Worm (Caenorhabditis elegans) whole organism, mixed stage, embryonic: Measurements from ENCODE around the gene sre-35.

Source experiments
- M03D4.4 ChIP-seq: sonication (generic microtip); optimal IDR thresholded peaks from 2 replicates; lab custom pipeline; 2017; ENCODE audit warnings: mild to moderate bottlenecking, missing genetic modification characterization, missing compliant biosample characterization
- bed-3 ChIP-seq: fragments of 200-800 bp; sonication (Bioruptor generic); optimal IDR thresholded peaks from 3 replicates; lab custom pipeline; 2018; ENCODE audit warnings: mild to moderate bottlenecking, missing genetic modification characterization, moderate library complexity, missing compliant biosample characterization
- blmp-1 ChIP-seq: fragments of 150-350 bp; optimal IDR thresholded peaks from 2 replicates; lab custom pipeline; 2014; ENCODE audit warnings: missing biosample characterization, missing genetic modification characterization
- ceh-39 ChIP-seq: fragments of 150-350 bp; optimal IDR thresholded peaks from 2 replicates; lab custom pipeline; 2014; ENCODE audit warnings: missing biosample characterization, missing genetic modification characterization
- ceh-83 ChIP-seq: fragments of 200-800 bp; sonication (Bioruptor generic); optimal IDR thresholded peaks from 2 replicates; lab custom pipeline; 2018; ENCODE audit warnings: mild to moderate bottlenecking, missing genetic modification characterization, missing compliant biosample characterization
- ces-1 ChIP-seq: fragments of 150-350 bp; optimal IDR thresholded peaks from 2 replicates; lab custom pipeline; 2014; ENCODE audit warnings: missing biosample characterization, missing genetic modification reagents, missing genetic modification characterization
- cnd-1 ChIP-seq: fragments of 200-800 bp; sonication (Bioruptor generic); optimal IDR thresholded peaks from 2 replicates; lab custom pipeline; 2018; ENCODE audit warnings: mild to moderate bottlenecking, missing genetic modification characterization, missing compliant biosample characterization
- drap-1 ChIP-seq: fragments of 200-800 bp; sonication (Bioruptor generic); optimal IDR thresholded peaks from 3 replicates; lab custom pipeline; 2018; ENCODE audit warnings: mild to moderate bottlenecking, missing genetic modification characterization, missing compliant biosample characterization
- elt-1 ChIP-seq: sonication (generic microtip); optimal IDR thresholded peaks from 2 replicates; lab custom pipeline; 2017; ENCODE audit warnings: missing genetic modification characterization, mild to moderate bottlenecking, missing compliant biosample characterization, antibody characterized with exemption, moderate library complexity, borderline replicate concordance; ENCODE audit not compliant: insufficient read depth
- elt-3 ChIP-seq: fragments of 150-350 bp; optimal IDR thresholded peaks from 2 replicates; lab custom pipeline; 2014; ENCODE audit warnings: missing biosample characterization, missing genetic modification characterization
- flh-1 ChIP-seq: fragments of 200-800 bp; sonication (Bioruptor generic); optimal IDR thresholded peaks from 2 replicates; lab custom pipeline; 2018; ENCODE audit warnings: mild to moderate bottlenecking, missing genetic modification characterization, moderate library complexity, missing compliant biosample characterization
- hlh-1 ChIP-seq: fragments of 150-350 bp; optimal IDR thresholded peaks from 2 replicates; lab custom pipeline; 2014; ENCODE audit warnings: missing biosample characterization, missing genetic modification reagents, missing genetic modification characterization
- lin-13 ChIP-seq: fragments of 150-350 bp; optimal IDR thresholded peaks from 2 replicates; lab custom pipeline; 2014; ENCODE audit warnings: missing biosample characterization, missing genetic modification characterization
- lin-32 ChIP-seq: fragments of 200-800 bp; sonication (Bioruptor generic); optimal IDR thresholded peaks from 2 replicates; lab custom pipeline; 2018; ENCODE audit warnings: mild to moderate bottlenecking, missing genetic modification characterization, missing compliant biosample characterization
- lsy-2 ChIP-seq: fragments of 150-350 bp; optimal IDR thresholded peaks from 2 replicates; lab custom pipeline; 2014; ENCODE audit warnings: missing biosample characterization, missing genetic modification characterization
- mab-5 ChIP-seq: fragments of 150-350 bp; optimal IDR thresholded peaks from 2 replicates; lab custom pipeline; 2014; ENCODE audit warnings: missing biosample characterization, missing genetic modification characterization
- mep-1 ChIP-seq: fragments of 150-350 bp; optimal IDR thresholded peaks from 2 replicates; lab custom pipeline; 2017; ENCODE audit warnings: missing biosample characterization, missing genetic modification reagents, missing genetic modification characterization, inconsistent platforms
- mls-2 ChIP-seq: sonication (generic microtip); optimal IDR thresholded peaks from 2 replicates; lab custom pipeline; 2016; ENCODE audit warnings: mild to moderate bottlenecking, missing genetic modification characterization, moderate library complexity, missing compliant biosample characterization
- nhr-2 ChIP-seq: fragments of 150-350 bp; optimal IDR thresholded peaks from 2 replicates; lab custom pipeline; 2014; ENCODE audit warnings: missing biosample characterization, missing genetic modification characterization
- nhr-237 ChIP-seq: fragments of 150-350 bp; optimal IDR thresholded peaks from 2 replicates; lab custom pipeline; 2014; ENCODE audit warnings: missing biosample characterization, missing genetic modification characterization
- nhr-28 ChIP-seq: fragments of 150-350 bp; optimal IDR thresholded peaks from 2 replicates; lab custom pipeline; 2014; ENCODE audit warnings: missing biosample characterization, missing genetic modification characterization
- nhr-76 ChIP-seq: sonication (generic microtip); optimal IDR thresholded peaks from 2 replicates; lab custom pipeline; 2017; ENCODE audit warnings: missing biosample characterization, missing genetic modification characterization
- pha-4 ChIP-seq: fragments of 150-350 bp; optimal IDR thresholded peaks from 2 replicates; lab custom pipeline; 2018; ENCODE audit warnings: missing biosample characterization, missing genetic modification reagents, missing genetic modification characterization
- sem-2 ChIP-seq: fragments of 200-800 bp; sonication (Bioruptor generic); optimal IDR thresholded peaks from 2 replicates; lab custom pipeline; 2018; ENCODE audit warnings: mild to moderate bottlenecking, missing genetic modification characterization, missing compliant biosample characterization
- snpc-4 ChIP-seq: fragments of 150-350 bp; optimal IDR thresholded peaks from 2 replicates; lab custom pipeline; 2014; ENCODE audit warnings: missing biosample characterization, missing genetic modification characterization
- sptf-1 ChIP-seq: sonication (generic microtip); optimal IDR thresholded peaks from 2 replicates; lab custom pipeline; 2017; ENCODE audit warnings: mild to moderate bottlenecking, missing genetic modification characterization, moderate library complexity, missing compliant biosample characterization
- tbx-8 ChIP-seq: fragments of 200-800 bp; sonication (Bioruptor generic); optimal IDR thresholded peaks from 2 replicates; lab custom pipeline; 2018; ENCODE audit warnings: mild to moderate bottlenecking, missing genetic modification characterization, moderate library complexity, missing compliant biosample characterization
- unc-120 ChIP-seq: sonication (generic microtip); optimal IDR thresholded peaks from 2 replicates; lab custom pipeline; 2017; ENCODE audit warnings: missing genetic modification characterization, missing compliant biosample characterization; ENCODE audit not compliant: poor library complexity, severe bottlenecking
- unc-39 ChIP-seq: fragments of 150-350 bp; optimal IDR thresholded peaks from 2 replicates; lab custom pipeline; 2014; ENCODE audit warnings: missing biosample characterization, missing genetic modification characterization
- unc-62 ChIP-seq: fragments of 150-350 bp; optimal IDR thresholded peaks from 2 replicates; lab custom pipeline; 2014; ENCODE audit warnings: missing biosample characterization, missing genetic modification reagents, missing genetic modification characterization
- zip-8 ChIP-seq: fragments of 150-350 bp; optimal IDR thresholded peaks from 2 replicates; lab custom pipeline; 2014; ENCODE audit warnings: missing biosample characterization, missing genetic modification characterization

sre-35 gene

DNA sequence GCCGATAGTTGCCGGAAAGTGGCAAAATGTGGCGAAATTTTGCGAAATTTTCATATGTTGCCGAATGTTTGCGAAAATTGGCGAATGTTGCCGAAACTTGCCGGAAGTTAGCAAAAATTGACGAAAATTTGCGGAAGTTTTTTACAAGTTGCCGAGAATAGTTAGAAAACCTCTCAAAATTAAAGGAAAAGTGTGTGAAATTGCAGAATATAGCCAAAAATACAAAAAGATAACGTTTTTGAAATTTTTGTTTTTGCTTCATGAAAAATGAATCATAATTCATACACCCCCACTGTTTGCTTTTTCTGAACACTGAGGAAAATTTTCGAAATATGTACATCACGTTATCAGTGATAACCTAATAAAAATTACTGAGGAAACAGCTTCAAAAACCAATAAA lies 29.0 kb upstream of the sre-35 start:
- TF ChIP-seq sem-2 (GFP tag; lab: Kevin White, UChicago), result no peak
- TF ChIP-seq sptf-1 (tag; lab: Kevin White, UChicago), result no peak
- no peak for TF ChIP-seq cnd-1 (tag; lab: Kevin White, UChicago)

DNA sequence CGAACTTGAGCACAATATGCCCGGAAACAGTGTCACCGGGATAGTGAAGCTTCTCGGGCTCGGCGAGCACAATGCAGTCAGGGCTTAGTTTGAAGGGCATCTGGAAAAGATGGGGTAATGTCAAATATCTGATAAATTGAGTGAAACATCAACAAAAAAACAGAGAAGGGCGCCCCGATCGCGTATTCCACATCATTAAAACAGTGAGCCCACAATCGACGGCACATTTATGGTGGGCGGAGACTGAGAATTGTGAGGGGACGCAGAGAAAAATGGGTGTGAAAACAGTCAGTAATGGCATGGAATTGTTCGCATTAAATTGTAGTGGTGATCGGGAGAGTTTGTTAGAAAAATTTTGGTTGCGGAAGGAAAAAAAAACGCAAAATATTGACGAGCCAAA lies 28.2 kb upstream of the sre-35 start, which contains the start of gene arrd-9:
TSS of gene arrd-9 (minus strand) at position 101 of the 400 bp plus-strand sequence.
- TF ChIP-seq blmp-1, result no peak
- TF ChIP-seq unc-62, result no peak
- no peak for TF ChIP-seq tbx-8 (GFP tag; lab: Kevin White, UChicago)
- TF ChIP-seq ceh-39 (tag; lab: Kevin White, UChicago), result no peak
- no peak for TF ChIP-seq snpc-4 (tag; lab: Kevin White, UChicago)
- no peak for TF ChIP-seq cnd-1 (tag; lab: Kevin White, UChicago)
- no peak for TF ChIP-seq flh-1
- no peak for TF ChIP-seq M03D4.4
- no peak for TF ChIP-seq lin-32 (GFP tag; lab: Kevin White, UChicago)
- no peak for TF ChIP-seq nhr-28 (tag; lab: Kevin White, UChicago)
- no peak for TF ChIP-seq ceh-83 (GFP tag; lab: Kevin White, UChicago)
- TF ChIP-seq mab-5, result no peak
- no peak for TF ChIP-seq mep-1 (tag; lab: Kevin White, UChicago)
- TF ChIP-seq elt-3 (tag; lab: Kevin White, UChicago), result no peak

DNA sequence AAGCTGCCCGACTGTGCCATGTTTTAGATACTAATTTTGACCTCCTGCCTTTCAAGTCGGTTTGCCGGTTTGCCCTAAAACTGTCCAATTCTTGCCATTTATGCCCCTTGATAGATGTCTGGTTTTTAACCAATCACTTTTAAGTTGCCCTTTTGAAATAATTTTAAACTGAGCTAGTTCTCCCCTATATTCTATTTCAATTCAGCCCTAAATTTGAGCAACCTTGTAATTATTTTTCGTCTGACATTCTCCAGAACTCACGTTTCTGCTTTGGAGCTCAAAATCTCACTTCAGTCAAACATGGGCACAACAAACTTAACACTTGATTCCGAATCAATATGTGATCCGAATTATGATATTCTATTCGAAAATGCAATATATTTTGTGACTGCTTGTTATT lies 20.8 kb upstream of the sre-35 start, which contains the start of gene srg-17:
TSS of gene srg-17 (plus strand) at position 301 of the 400 bp plus-strand sequence.
- no peak for TF ChIP-seq lin-13 (tag; lab: Kevin White, UChicago)
- TF ChIP-seq unc-120 (tag; lab: Kevin White, UChicago), result no peak
- TF ChIP-seq nhr-2 (tag; lab: Kevin White, UChicago), result no peak
- no peak for TF ChIP-seq elt-1 (tag; lab: Kevin White, UChicago)
- no peak for TF ChIP-seq ceh-39 (tag; lab: Kevin White, UChicago)
- no peak for TF ChIP-seq mep-1 (tag; lab: Kevin White, UChicago)
- no peak for TF ChIP-seq lsy-2 (tag; lab: Kevin White, UChicago)
- TF ChIP-seq lin-32 (GFP tag; lab: Kevin White, UChicago), result no peak
- no peak for TF ChIP-seq hlh-1 (tag; lab: Kevin White, UChicago)
- no peak for TF ChIP-seq pha-4 (tag; lab: Kevin White, UChicago)
- TF ChIP-seq nhr-237 (tag; lab: Kevin White, UChicago), result no peak
- TF ChIP-seq zip-8 (tag; lab: Kevin White, UChicago), result no peak
- TF ChIP-seq unc-39 (tag; lab: Kevin White, UChicago), result no peak
- no peak for TF ChIP-seq sptf-1 (tag; lab: Kevin White, UChicago)

DNA sequence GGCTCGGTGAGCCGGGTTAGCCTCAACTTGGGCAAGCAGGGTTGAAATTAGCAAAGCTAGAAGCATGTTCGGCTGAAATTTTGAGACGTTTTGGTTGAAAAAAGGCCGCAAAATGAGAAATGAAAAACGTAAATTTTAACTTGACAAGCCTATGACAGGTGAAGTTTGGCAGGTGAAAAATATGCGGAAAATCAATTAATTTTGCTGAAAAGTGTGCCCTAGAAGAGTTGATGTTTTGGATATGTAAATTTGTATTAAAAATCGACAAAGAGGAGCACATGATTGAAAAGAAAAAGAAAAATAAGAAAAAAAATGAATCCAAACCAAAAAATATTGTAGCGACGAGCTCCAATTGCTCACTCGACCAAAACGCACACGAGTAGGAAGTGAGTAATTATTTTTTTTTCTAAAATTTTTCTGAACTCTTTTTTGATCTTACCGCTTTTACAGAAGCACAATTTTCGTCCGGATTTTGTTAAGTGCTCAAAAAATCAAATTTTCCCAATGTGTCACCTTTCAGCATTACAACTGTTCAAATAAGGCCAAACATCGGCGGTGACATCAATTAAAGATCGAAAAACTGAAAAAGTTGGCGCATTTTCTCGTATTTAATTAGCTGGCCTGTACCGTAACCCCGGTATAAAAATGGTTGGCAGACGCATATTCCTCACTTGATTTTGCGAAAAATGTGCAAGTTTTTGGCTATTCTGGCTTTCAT lies 18.6 kb upstream of the sre-35 start, which contains the start of the genes F15A4.5 and phat-8:
TSS of gene F15A4.5 (minus strand) at position 101 of the 718 bp plus-strand sequence.
TSS of gene phat-8 (plus strand) at position 668 of the 718 bp plus-strand sequence.
- no peak for TF ChIP-seq pha-4 (tag; lab: Kevin White, UChicago)
- TF ChIP-seq zip-8 (tag; lab: Kevin White, UChicago), result no peak
- no peak for TF ChIP-seq elt-3 (tag; lab: Kevin White, UChicago)
- TF ChIP-seq bed-3 (GFP tag; lab: Kevin White, UChicago), result no peak
- TF ChIP-seq unc-62, result no peak
- TF ChIP-seq sem-2 (GFP tag; lab: Kevin White, UChicago), result no peak
- no peak for TF ChIP-seq nhr-76 (tag; lab: Kevin White, UChicago)
- no peak for TF ChIP-seq unc-120 (tag; lab: Kevin White, UChicago)
- TF ChIP-seq ceh-39 (tag; lab: Kevin White, UChicago), result no peak
- no peak for TF ChIP-seq ceh-83 (GFP tag; lab: Kevin White, UChicago)
- TF ChIP-seq, all 35 proteins: peak for 0

DNA sequence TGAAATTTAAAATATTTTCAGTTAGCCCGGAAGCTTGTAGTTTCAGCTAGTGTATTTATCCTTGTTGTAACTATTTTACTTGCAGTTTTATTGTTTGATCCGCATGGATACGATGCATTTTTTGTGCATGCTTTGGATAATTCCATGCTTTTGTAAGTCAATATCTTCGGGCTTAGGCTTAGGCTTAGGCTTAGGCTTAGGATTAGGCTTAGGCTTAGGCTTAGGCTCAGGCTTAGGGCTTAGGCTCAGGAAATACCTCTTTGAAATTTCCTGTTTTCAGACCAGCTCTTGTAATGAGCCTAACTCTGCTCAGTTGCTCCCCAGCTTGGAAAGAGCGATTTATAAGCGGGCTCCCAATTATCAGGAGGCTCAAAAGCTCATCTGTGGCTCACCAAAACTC lies 14.4 kb upstream of the sre-35 start, which contains the start of gene srg-16:
TSS of gene srg-16 (plus strand) at position 87 of the 400 bp plus-strand sequence.
- TF ChIP-seq drap-1 (GFP tag; lab: Kevin White, UChicago) (no peak), pha-4 (tag; lab: Kevin White, UChicago) (no peak), nhr-2 (tag; lab: Kevin White, UChicago) (no peak), unc-39 (tag; lab: Kevin White, UChicago) (no peak), ces-1 (GFP tag; lab: Kevin White, UChicago) (no peak), lin-32 (GFP tag; lab: Kevin White, UChicago) (no peak), mls-2 (tag; lab: Kevin White, UChicago) (no peak), bed-3 (GFP tag; lab: Kevin White, UChicago) (no peak)
- TF ChIP-seq, all 35 proteins: peak for 0
